Worm (Caenorhabditis elegans) whole organism, young adult: Measurements from ENCODE around the gene Y97E10AL.1.
A peak's percentile ranks its signal among the peaks of the same experiment; 100 is the strongest.

ENCODE experiments used
- B0261.1 ChIP-seq: sonication (generic microtip); optimal IDR thresholded peaks from 2 replicates; lab custom pipeline; 2016; ENCODE audit warnings: mild to moderate bottlenecking, missing genetic modification characterization, moderate library complexity, missing compliant biosample characterization
- B0336.3 ChIP-seq: fragments of 200-800 bp; sonication (Bioruptor generic); IDR thresholded peaks from 2 replicates; pipeline ENCODE4 v1.3.6; 2022; ENCODE audit warnings: missing genetic modification characterization, missing compliant biosample characterization
- C06A6.2 ChIP-seq: fragments of 200-800 bp; sonication (Bioruptor generic); conservative IDR thresholded peaks from 2 replicates; pipeline ENCODE4 v1.3.6; 2022; ENCODE audit warnings: missing genetic modification characterization, missing compliant biosample characterization
- C17E4.6 ChIP-seq: fragments of 200-800 bp; sonication (Bioruptor generic); IDR thresholded peaks from 2 replicates; pipeline ENCODE4 v1.3.6; 2022; ENCODE audit warnings: missing genetic modification reagents, missing genetic modification characterization, missing compliant biosample characterization
- F57A8.1 ChIP-seq: fragments of 200-800 bp; sonication (Bioruptor generic); optimal IDR thresholded peaks from 2 replicates; lab custom pipeline; 2018; ENCODE audit warnings: mild to moderate bottlenecking, missing genetic modification characterization, moderate library complexity, missing compliant biosample characterization
- K11D2.4 ChIP-seq: fragments of 200-800 bp; sonication (Bioruptor generic); IDR thresholded peaks from 2 replicates; pipeline ENCODE4 v1.3.6; 2022; ENCODE audit warnings: missing genetic modification reagents, missing genetic modification characterization, missing compliant biosample characterization
- Y67H2A.10 ChIP-seq: fragments of 200-800 bp; sonication (Bioruptor generic); conservative IDR thresholded peaks from 2 replicates; pipeline ENCODE4 v1.3.6; 2022; ENCODE audit warnings: missing genetic modification reagents, missing genetic modification characterization, missing compliant biosample characterization
- attf-5 ChIP-seq: fragments of 200-800 bp; sonication (Bioruptor generic); optimal IDR thresholded peaks from 2 replicates; lab custom pipeline; 2018; ENCODE audit warnings: mild to moderate bottlenecking, missing genetic modification characterization, missing compliant biosample characterization
- attf-6 ChIP-seq: fragments of 200-800 bp; sonication (Bioruptor generic); IDR thresholded peaks from 2 replicates; pipeline ENCODE4 v1.3.6; 2022; ENCODE audit warnings: missing genetic modification reagents, missing genetic modification characterization, missing compliant biosample characterization
- cebp-1 ChIP-seq, 2 experiments: fragments of 200-800 bp in 1 of 2; sonication (Bioruptor generic) in 1 of 2; sonication (generic microtip) in 1 of 2; IDR thresholded peaks in 1 of 2; optimal IDR thresholded peaks in 1 of 2; 2 replicates each; pipeline versions ENCODE4 v1.3.6 to Lab custom; 2017 to 2022; ENCODE audit warnings: missing compliant biosample characterization in 2 of 2, missing genetic modification characterization in 2 of 2, mild to moderate bottlenecking in 1 of 2, missing genetic modification reagents in 1 of 2, moderate library complexity in 1 of 2
- ceh-100 ChIP-seq: fragments of 200-800 bp; sonication (Bioruptor generic); IDR thresholded peaks from 2 replicates; pipeline ENCODE4 v1.3.6; 2022; ENCODE audit warnings: missing genetic modification reagents, missing genetic modification characterization, missing compliant biosample characterization
- ceh-27 ChIP-seq: fragments of 200-800 bp; sonication (Bioruptor generic); optimal IDR thresholded peaks from 2 replicates; lab custom pipeline; 2018; ENCODE audit warnings: mild to moderate bottlenecking, missing genetic modification characterization, moderate library complexity, missing compliant biosample characterization
- ceh-40 ChIP-seq: fragments of 200-800 bp; sonication (Bioruptor generic); IDR thresholded peaks from 2 replicates; pipeline ENCODE4 v1.3.6; 2022; ENCODE audit warnings: missing genetic modification characterization, missing compliant biosample characterization
- ceh-79 ChIP-seq: sonication (generic microtip); optimal IDR thresholded peaks from 2 replicates; lab custom pipeline; 2017; ENCODE audit warnings: mild to moderate bottlenecking, missing genetic modification characterization, missing compliant biosample characterization
- ceh-91 ChIP-seq: fragments of 200-800 bp; sonication (Bioruptor generic); IDR thresholded peaks from 2 replicates; pipeline ENCODE4 v1.3.6; 2022; ENCODE audit warnings: missing genetic modification reagents, missing genetic modification characterization, missing compliant biosample characterization
- dox-1 ChIP-seq: fragments of 200-800 bp; sonication (Bioruptor generic); IDR thresholded peaks from 2 replicates; pipeline ENCODE4 v1.3.6; 2022; ENCODE audit warnings: missing genetic modification reagents, missing genetic modification characterization, missing compliant biosample characterization
- egrh-3 ChIP-seq: fragments of 200-800 bp; sonication (Bioruptor generic); IDR thresholded peaks from 2 replicates; pipeline ENCODE4 v1.3.6; 2022; ENCODE audit warnings: missing genetic modification reagents, missing genetic modification characterization, missing compliant biosample characterization
- ets-4 ChIP-seq: fragments of 200-800 bp; sonication (Bioruptor generic); optimal IDR thresholded peaks from 2 replicates; lab custom pipeline; 2018; ENCODE audit warnings: mild to moderate bottlenecking, missing genetic modification characterization, missing compliant biosample characterization
- fkh-3 ChIP-seq: sonication (generic microtip); optimal IDR thresholded peaks from 2 replicates; lab custom pipeline; 2016; ENCODE audit warnings: mild to moderate bottlenecking, missing genetic modification characterization, missing compliant biosample characterization
- hmg-1.2 ChIP-seq: fragments of 200-800 bp; sonication (Bioruptor generic); IDR thresholded peaks from 2 replicates; pipeline ENCODE4 v1.3.6; 2022; ENCODE audit warnings: missing genetic modification reagents, missing genetic modification characterization, missing compliant biosample characterization
- hrde-1 ChIP-seq: sonication (generic microtip); optimal IDR thresholded peaks from 2 replicates; lab custom pipeline; 2016; ENCODE audit warnings: missing genetic modification characterization, mild to moderate bottlenecking, missing compliant biosample characterization, moderate library complexity, missing genotype, missing genetic modification reagents, borderline replicate concordance
- let-607 ChIP-seq, 2 experiments: fragments of 200-800 bp in 1 of 2; sonication (Bioruptor generic) in 1 of 2; sonication (generic microtip) in 1 of 2; optimal IDR thresholded peaks; 2 replicates each; lab custom pipeline; 2016 to 2018; ENCODE audit warnings: mild to moderate bottlenecking in 2 of 2, missing compliant biosample characterization in 2 of 2, missing genetic modification characterization in 2 of 2, moderate library complexity in 2 of 2, missing genotype in 1 of 2
- lir-1 ChIP-seq: fragments of 200-800 bp; sonication (Bioruptor generic); conservative IDR thresholded peaks from 2 replicates; pipeline ENCODE4 v1.3.6; 2022; ENCODE audit warnings: missing genetic modification reagents, missing genetic modification characterization, missing compliant biosample characterization
- lsl-1 ChIP-seq: fragments of 200-800 bp; sonication (Bioruptor generic); optimal IDR thresholded peaks from 2 replicates; lab custom pipeline; 2018; ENCODE audit warnings: mild to moderate bottlenecking, missing genetic modification characterization, moderate library complexity, missing compliant biosample characterization
- madf-8 ChIP-seq: fragments of 200-800 bp; sonication (Bioruptor generic); conservative IDR thresholded peaks from 2 replicates; pipeline ENCODE4 v1.3.6; 2022; ENCODE audit warnings: missing genetic modification reagents, missing genetic modification characterization, missing compliant biosample characterization
- mcd-1 ChIP-seq: fragments of 200-800 bp; sonication (Bioruptor generic); IDR thresholded peaks from 2 replicates; pipeline ENCODE4 v1.3.6; 2022; ENCODE audit warnings: missing genetic modification reagents, missing genetic modification characterization, missing compliant biosample characterization
- mes-4 ChIP-seq: sonication (generic microtip); optimal IDR thresholded peaks from 2 replicates; lab custom pipeline; 2016; ENCODE audit warnings: missing genotype, missing genetic modification characterization, missing compliant biosample characterization
- nfyb-1 ChIP-seq: fragments of 200-800 bp; sonication (Bioruptor generic); IDR thresholded peaks from 2 replicates; pipeline ENCODE4 v1.3.6; 2022; ENCODE audit warnings: missing genetic modification reagents, missing genetic modification characterization, missing compliant biosample characterization
- nhr-27 ChIP-seq: fragments of 200-800 bp; sonication (Bioruptor generic); optimal IDR thresholded peaks from 2 replicates; lab custom pipeline; 2018; ENCODE audit warnings: mild to moderate bottlenecking, missing genetic modification characterization, moderate library complexity, missing compliant biosample characterization
- nhr-80 ChIP-seq: sonication (generic microtip); optimal IDR thresholded peaks from 2 replicates; lab custom pipeline; 2016; ENCODE audit warnings: missing genetic modification characterization, missing compliant biosample characterization
- rpc-1 ChIP-seq, 2 experiments: fragments of 150-350 bp in 1 of 2; sonication (generic microtip) in 1 of 2; optimal IDR thresholded peaks; 2 replicates each; lab custom pipeline; 2014 to 2018; ENCODE audit warnings: missing biosample characterization in 1 of 2, missing genetic modification characterization in 1 of 2, missing genetic modification reagents in 1 of 2, missing genotype in 1 of 2
- snpc-4 ChIP-seq, 5 experiments: fragments of 150-350 bp in 1 of 5; sonication (generic microtip) in 4 of 5; optimal IDR thresholded peaks; 2 replicates each; lab custom pipeline; 2014 to 2018; ENCODE audit warnings: missing genetic modification characterization in 5 of 5, missing biosample characterization in 3 of 5, antibody characterized with exemption in 2 of 5, mild to moderate bottlenecking in 2 of 5, missing compliant biosample characterization in 2 of 5, missing genotype in 2 of 5, moderate library complexity in 2 of 5, missing genetic modification reagents in 1 of 5
- somi-1 ChIP-seq: fragments of 200-800 bp; sonication (Bioruptor generic); optimal IDR thresholded peaks from 2 replicates; lab custom pipeline; 2018; ENCODE audit warnings: mild to moderate bottlenecking, missing genetic modification characterization, missing compliant biosample characterization
- tbp1 ChIP-seq: fragments of 200-800 bp; sonication (Bioruptor generic); optimal IDR thresholded peaks from 2 replicates; lab custom pipeline; 2018; ENCODE audit warnings: mild to moderate bottlenecking, missing genetic modification characterization, missing compliant biosample characterization
- tbx-9 ChIP-seq: sonication (generic microtip); optimal IDR thresholded peaks from 2 replicates; lab custom pipeline; 2016; ENCODE audit warnings: borderline replicate concordance, missing genetic modification characterization, inconsistent platforms, missing compliant biosample characterization
- xnd-1 ChIP-seq: sonication (generic microtip); optimal IDR thresholded peaks from 2 replicates; lab custom pipeline; 2016; ENCODE audit warnings: missing genotype, missing genetic modification reagents, missing genetic modification characterization, missing compliant biosample characterization
- zfh-2 ChIP-seq: fragments of 200-800 bp; sonication (Bioruptor generic); conservative IDR thresholded peaks from 2 replicates; pipeline ENCODE4 v1.3.6; 2022; ENCODE audit warnings: missing genetic modification reagents, missing genetic modification characterization, missing compliant biosample characterization
- ztf-28 ChIP-seq: fragments of 200-800 bp; sonication (Bioruptor generic); IDR thresholded peaks from 2 replicates; pipeline ENCODE4 v1.3.6; 2022; ENCODE audit warnings: missing genetic modification reagents, missing genetic modification characterization, missing compliant biosample characterization

Y97E10AL.1 gene

DNA sequence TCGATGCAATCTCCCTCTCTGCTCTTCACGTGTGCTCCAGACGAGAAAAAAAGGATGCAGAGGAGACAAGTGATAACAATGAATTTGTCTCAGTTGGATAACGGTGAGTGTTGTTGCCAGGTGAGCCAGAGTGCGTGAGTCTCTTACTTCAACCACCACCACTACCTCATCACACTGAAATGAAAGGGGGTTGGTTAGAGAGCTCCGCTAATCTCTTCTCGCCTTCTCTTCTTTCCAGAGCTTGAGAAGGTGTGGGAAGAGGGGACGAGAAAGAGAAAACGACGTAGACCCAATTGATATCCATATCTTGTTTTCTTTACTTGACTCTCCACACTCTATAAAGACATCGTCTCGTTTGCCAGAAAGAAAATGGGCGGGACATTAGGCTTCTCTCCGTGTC, 14.6 kb upstream of the Y97E10AL.1 start:
- TF ChIP-seq madf-8 (GFP tag; lab: Robert Waterston, UW) (no peak), ceh-40 (GFP tag; lab: Robert Waterston, UW) (no peak), B0261.1 (no peak), C17E4.6 (GFP tag; lab: Robert Waterston, UW) (no peak), fkh-3 (no peak), F57A8.1 (GFP tag; lab: Kevin White, UChicago) (no peak), egrh-3 (no peak), xnd-1 (tag; lab: Kevin White, UChicago) (no peak), hrde-1 (tag; lab: Kevin White, UChicago) (no peak), zfh-2 (GFP tag; lab: Robert Waterston, UW) (no peak), attf-5 (no peak), tbp1 (no peak), C06A6.2 (GFP tag; lab: Robert Waterston, UW) (no peak), lsl-1 (GFP tag; lab: Kevin White, UChicago) (no peak), K11D2.4 (no peak), rpc-1 (optimal IDR thresholded peaks at IDR 0.05; lab: Kevin White, UChicago) (no peak), rpc-1 (tag; optimal IDR thresholded peaks at IDR 0.05; lab: Kevin White, UChicago) (no peak), lir-1 (GFP tag; lab: Robert Waterston, UW) (no peak), nhr-80 (tag; lab: Kevin White, UChicago) (no peak), ets-4 (GFP tag; lab: Kevin White, UChicago) (no peak)

DNA sequence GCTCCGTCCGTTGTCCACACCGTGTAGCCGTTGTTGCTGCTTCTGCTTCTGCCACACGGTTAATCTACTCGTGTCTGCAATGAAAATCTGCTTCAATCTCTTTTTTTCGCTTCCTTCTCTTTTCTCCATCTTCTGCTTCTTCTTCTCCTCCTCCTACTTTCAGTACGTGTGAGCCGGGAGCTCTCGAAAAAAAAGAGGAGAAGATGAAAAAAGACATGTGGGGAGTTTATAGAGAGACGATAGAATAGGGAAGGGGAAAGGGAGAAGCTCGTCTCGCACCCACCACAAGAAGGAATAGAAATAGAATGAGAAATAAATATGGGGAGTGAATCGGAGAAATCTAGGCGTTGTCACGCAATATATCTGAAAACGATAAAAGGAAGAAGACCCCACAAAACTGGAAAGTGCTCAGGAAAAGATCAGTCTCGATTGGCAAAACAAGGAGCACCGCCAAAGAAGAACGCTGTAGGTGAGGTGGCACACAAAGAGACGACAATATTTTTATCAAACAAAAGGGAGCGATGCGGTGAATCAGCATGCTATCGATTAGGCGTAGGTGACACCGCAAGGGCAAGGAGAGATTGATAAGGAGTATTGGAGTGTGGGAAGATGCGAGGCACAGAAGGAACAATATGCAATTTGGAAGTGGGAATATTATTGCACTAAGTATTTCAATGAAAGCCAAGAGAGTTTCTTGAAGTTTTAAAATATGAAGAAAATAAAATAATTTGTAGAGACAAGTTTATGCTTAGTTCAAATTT, 8.1 kb upstream of the Y97E10AL.1 start, which contains the start of gene let-413:
let-413 (minus strand) TSS at position 76 of the 761 bp plus-strand sequence.
- TF ChIP-seq mes-4 (tag; lab: Kevin White, UChicago), result no peak
- TF ChIP-seq C17E4.6 (GFP tag; lab: Robert Waterston, UW), result no peak
- TF ChIP-seq nhr-27, result no peak
- no peak for TF ChIP-seq ceh-91 (GFP tag; lab: Robert Waterston, UW)
- no peak for TF ChIP-seq tbx-9
- TF ChIP-seq nfyb-1 (GFP tag; lab: Robert Waterston, UW), result no peak
- TF ChIP-seq zfh-2 (GFP tag; lab: Robert Waterston, UW), result peak; percentile 15
- no peak for TF ChIP-seq ceh-79
- TF ChIP-seq somi-1, result no peak
- no peak for TF ChIP-seq K11D2.4
- peak; percentile 70 for TF ChIP-seq nhr-80 (tag; lab: Kevin White, UChicago)
- TF ChIP-seq B0261.1, result no peak
- TF ChIP-seq ztf-28 (GFP tag; lab: Robert Waterston, UW), result no peak
- no peak for TF ChIP-seq attf-6 (GFP tag; lab: Robert Waterston, UW)
- TF ChIP-seq B0336.3 (GFP tag; lab: Robert Waterston, UW), result no peak
- TF ChIP-seq Y67H2A.10 (GFP tag; lab: Robert Waterston, UW), result no peak
- TF ChIP-seq, all 124 proteins: peak for 2

DNA sequence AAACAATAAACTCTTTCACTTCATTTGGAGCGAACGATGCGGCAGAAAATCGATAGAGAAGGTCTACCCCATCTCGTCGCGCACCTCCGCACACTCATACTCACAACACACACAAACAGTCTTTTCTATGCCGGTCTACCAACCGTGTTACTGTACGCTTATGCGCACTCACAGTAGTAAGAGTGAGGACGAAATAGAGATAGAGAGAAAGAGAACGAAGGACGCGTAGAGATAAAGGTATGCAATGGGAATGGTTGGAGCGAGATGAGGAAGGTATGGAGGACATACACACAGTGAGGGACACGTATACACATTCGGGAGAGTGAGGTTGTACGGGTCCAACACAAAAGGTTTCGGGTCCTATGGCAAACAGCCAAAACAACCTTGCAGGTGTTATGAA, 7.2 kb upstream of the Y97E10AL.1 start:
- peak; percentile 62 for TF ChIP-seq attf-5
- no peak for TF ChIP-seq let-607 (tag; optimal IDR thresholded peaks at IDR 0.05; lab: Kevin White, UChicago)
- no peak for TF ChIP-seq snpc-4 (GFP tag; optimal IDR thresholded peaks at IDR 0.05; lab: Kevin White, UChicago)
- peak in 2 of 4 experiments; percentile 14 to 22 for TF ChIP-seq snpc-4 (tag; optimal IDR thresholded peaks at IDR 0.05; lab: Kevin White, UChicago)
- peak; percentile 44; the same call in 1 of the 2 replicates for TF ChIP-seq dox-1
- TF ChIP-seq lir-1 (GFP tag; lab: Robert Waterston, UW), result no peak
- no peak for TF ChIP-seq cebp-1 (GFP tag; IDR thresholded peaks at IDR 0.05; lab: Robert Waterston, UW)
- TF ChIP-seq cebp-1 (tag; optimal IDR thresholded peaks at IDR 0.05; lab: Kevin White, UChicago), result peak; percentile 44
- TF ChIP-seq ceh-27 (GFP tag; lab: Kevin White, UChicago), result peak; percentile 49
- TF ChIP-seq ceh-100 (GFP tag; lab: Robert Waterston, UW), result no peak
- TF ChIP-seq hmg-1.2 (GFP tag; lab: Robert Waterston, UW), result peak; percentile 44; the same call in 1 of the 2 replicates
- TF ChIP-seq nhr-80 (tag; lab: Kevin White, UChicago), result peak; percentile 44
- TF ChIP-seq mcd-1 (GFP tag; lab: Robert Waterston, UW), result 0 out of 2 replicates have a peak, but pooled peaks have one; percentile 22
